Fruit fly (Drosophila melanogaster) whole organism, prepupa: ENCODE results near the gene CG15528.
A peak's percentile ranks its signal among the peaks of the same experiment; 100 is the strongest.

Source experiments
- Blimp-1 ChIP-seq: fragments of 200-800 bp; sonication (Bioruptor generic); optimal IDR thresholded peaks from 3 replicates; lab custom pipeline; 2017; ENCODE audit warnings: missing biosample characterization, missing genetic modification characterization, mild to moderate bottlenecking, moderate library complexity, missing genetic modification reagents
- CG11294 ChIP-seq: fragments of 200-800 bp; sonication (Bioruptor generic); IDR thresholded peaks from 2 replicates; pipeline ENCODE4 v1.3.6; 2022; ENCODE audit warnings: missing biosample characterization, missing genetic modification characterization
- CG11902 ChIP-seq: fragments of 200-800 bp; sonication (Bioruptor generic); optimal IDR thresholded peaks from 3 replicates; lab custom pipeline; 2016; ENCODE audit warnings: missing biosample characterization, missing genetic modification characterization
- CG15336 ChIP-seq: fragments of 200-800 bp; sonication (Bioruptor generic); IDR thresholded peaks from 2 replicates; pipeline ENCODE4 v1.3.6; 2022; ENCODE audit warnings: missing biosample characterization, missing genetic modification characterization
- CG1621 ChIP-seq: fragments of 200-800 bp; sonication (Bioruptor generic); optimal IDR thresholded peaks from 3 replicates; lab custom pipeline; 2018; ENCODE audit warnings: missing biosample characterization, mild to moderate bottlenecking, missing genetic modification characterization
- CG3032 ChIP-seq: fragments of 200-800 bp; optimal IDR thresholded peaks from 2 replicates; lab custom pipeline; 2019; ENCODE audit warnings: missing biosample characterization, mild to moderate bottlenecking, missing genetic modification characterization, moderate library complexity
- CG31627 ChIP-seq: fragments of 200-800 bp; sonication (Bioruptor generic); optimal IDR thresholded peaks from 3 replicates; lab custom pipeline; 2016; ENCODE audit warnings: missing biosample characterization, missing genetic modification characterization
- CG34406 ChIP-seq: fragments of 200-800 bp; sonication (Bioruptor generic); optimal IDR thresholded peaks from 3 replicates; lab custom pipeline; 2016; ENCODE audit warnings: missing biosample characterization, missing genetic modification characterization
- CG4318 ChIP-seq: fragments of 200-800 bp; sonication (Bioruptor generic); optimal IDR thresholded peaks from 3 replicates; lab custom pipeline; 2017; ENCODE audit warnings: missing biosample characterization, mild to moderate bottlenecking, missing genetic modification characterization
- CG6163 ChIP-seq: fragments of 200-800 bp; sonication (Bioruptor generic); IDR thresholded peaks from 3 replicates; pipeline ENCODE4 v1.3.6; 2022; ENCODE audit warnings: missing biosample characterization, missing genetic modification characterization
- CG6276 ChIP-seq: fragments of 200-800 bp; sonication (Bioruptor generic); optimal IDR thresholded peaks from 2 replicates; lab custom pipeline; 2017; ENCODE audit warnings: missing biosample characterization, mild to moderate bottlenecking, missing genetic modification characterization
- CG6792 ChIP-seq: fragments of 200-800 bp; sonication (Bioruptor generic); optimal IDR thresholded peaks from 3 replicates; lab custom pipeline; 2016; ENCODE audit warnings: missing biosample characterization, missing genetic modification characterization
- CG6854 ChIP-seq: fragments of 200-800 bp; sonication (Bioruptor generic); optimal IDR thresholded peaks from 2 replicates; lab custom pipeline; 2017; ENCODE audit warnings: missing biosample characterization, mild to moderate bottlenecking, missing genetic modification characterization
- CG7368 ChIP-seq: fragments of 200-800 bp; sonication (Bioruptor generic); optimal IDR thresholded peaks from 3 replicates; lab custom pipeline; 2016; ENCODE audit warnings: missing biosample characterization, missing genetic modification characterization
- CG8119 ChIP-seq: fragments of 200-800 bp; sonication (Bioruptor generic); IDR thresholded peaks from 3 replicates; pipeline ENCODE4 v1.3.6; 2022; ENCODE audit warnings: missing biosample characterization, missing genetic modification characterization
- CG9139 ChIP-seq: fragments of 200-800 bp; sonication (Bioruptor generic); optimal IDR thresholded peaks from 3 replicates; lab custom pipeline; 2017; ENCODE audit warnings: missing biosample characterization, mild to moderate bottlenecking, missing genetic modification characterization
- Eip75B ChIP-seq: fragments of 200-800 bp; sonication (Bioruptor generic); optimal IDR thresholded peaks from 3 replicates; lab custom pipeline; 2016; ENCODE audit warnings: missing biosample characterization, missing genetic modification characterization
- Eip78C ChIP-seq: fragments of 200-800 bp; sonication (Bioruptor generic); peaks from one replicate; lab custom pipeline; 2016; ENCODE audit warnings: missing biosample characterization, missing genetic modification characterization
- Ets21C ChIP-seq: fragments of 200-800 bp; sonication (Bioruptor generic); optimal IDR thresholded peaks from 3 replicates; lab custom pipeline; 2016; ENCODE audit warnings: missing biosample characterization, missing genetic modification characterization
- Hr4 ChIP-seq: fragments of 200-800 bp; sonication (Bioruptor generic); optimal IDR thresholded peaks from 3 replicates; lab custom pipeline; 2016; ENCODE audit warnings: missing biosample characterization, missing genetic modification characterization
- Lpt ChIP-seq: fragments of 200-800 bp; sonication (Bioruptor generic); optimal IDR thresholded peaks from 3 replicates; lab custom pipeline; 2016; ENCODE audit warnings: missing biosample characterization, missing genetic modification characterization
- Met ChIP-seq: fragments of 200-800 bp; sonication (Bioruptor generic); optimal IDR thresholded peaks from 3 replicates; lab custom pipeline; 2016; ENCODE audit warnings: missing biosample characterization, missing genetic modification characterization
- OdsH ChIP-seq: fragments of 200-800 bp; sonication (Bioruptor generic); optimal IDR thresholded peaks from 3 replicates; lab custom pipeline; 2016; ENCODE audit warnings: missing biosample characterization, missing genetic modification characterization
- Smox ChIP-seq: fragments of 200-800 bp; sonication (Bioruptor generic); optimal IDR thresholded peaks from 3 replicates; lab custom pipeline; 2016; ENCODE audit warnings: missing biosample characterization, missing genetic modification characterization
- Sox14 ChIP-seq: fragments of 200-800 bp; sonication (Bioruptor generic); optimal IDR thresholded peaks from 3 replicates; lab custom pipeline; 2016; ENCODE audit warnings: missing biosample characterization, missing genetic modification characterization
- Sox15 ChIP-seq: fragments of 200-800 bp; sonication (Bioruptor generic); optimal IDR thresholded peaks from 3 replicates; lab custom pipeline; 2016; ENCODE audit warnings: missing biosample characterization, missing genetic modification characterization
- achi ChIP-seq: fragments of 200-800 bp; sonication (Bioruptor generic); optimal IDR thresholded peaks from 3 replicates; lab custom pipeline; 2016; ENCODE audit warnings: missing biosample characterization, missing genetic modification characterization
- acj6 ChIP-seq: fragments of 200-800 bp; sonication (Bioruptor generic); optimal IDR thresholded peaks from 3 replicates; lab custom pipeline; 2016; ENCODE audit warnings: missing biosample characterization, missing genetic modification characterization
- dac ChIP-seq: fragments of 200-800 bp; sonication (Bioruptor generic); optimal IDR thresholded peaks from 2 replicates; lab custom pipeline; 2017; ENCODE audit warnings: missing biosample characterization, mild to moderate bottlenecking, missing genetic modification characterization
- dsx ChIP-seq: fragments of 200-800 bp; optimal IDR thresholded peaks from 3 replicates; lab custom pipeline; 2019; ENCODE audit warnings: missing biosample characterization, mild to moderate bottlenecking, missing genetic modification characterization, moderate library complexity; ENCODE audit not compliant: poor library complexity, severe bottlenecking
- eg ChIP-seq: fragments of 200-800 bp; sonication (Bioruptor generic); IDR thresholded peaks from 3 replicates; pipeline ENCODE4 v1.3.6; 2022; ENCODE audit warnings: missing biosample characterization, missing genetic modification characterization
- esn ChIP-seq: fragments of 200-800 bp; sonication (Bioruptor generic); optimal IDR thresholded peaks from 2 replicates; lab custom pipeline; 2016; ENCODE audit warnings: missing biosample characterization, mild to moderate bottlenecking, missing genetic modification characterization, moderate library complexity
- fd59A ChIP-seq: fragments of 200-800 bp; sonication (Bioruptor generic); optimal IDR thresholded peaks from 2 replicates; lab custom pipeline; 2017; ENCODE audit warnings: missing biosample characterization, mild to moderate bottlenecking, missing genetic modification characterization, missing genetic modification reagents
- fkh ChIP-seq: fragments of 200-800 bp; sonication (Bioruptor generic); optimal IDR thresholded peaks from 3 replicates; lab custom pipeline; 2017; ENCODE audit warnings: missing biosample characterization, mild to moderate bottlenecking, missing genetic modification characterization, moderate library complexity
- pdm3 ChIP-seq: fragments of 200-800 bp; sonication (Bioruptor generic); optimal IDR thresholded peaks from 3 replicates; lab custom pipeline; 2016; ENCODE audit warnings: missing biosample characterization, missing genetic modification characterization
- salr ChIP-seq, 2 experiments: fragments of 200-800 bp; sonication (Bioruptor generic); optimal IDR thresholded peaks; 3 replicates each; lab custom pipeline; 2016 to 2018; ENCODE audit warnings: missing biosample characterization in 2 of 2, missing genetic modification characterization in 2 of 2, mild to moderate bottlenecking in 1 of 2
- svp ChIP-seq: fragments of 200-800 bp; sonication (Bioruptor generic); peaks from one replicate; lab custom pipeline; 2016; ENCODE audit warnings: missing biosample characterization, missing genetic modification characterization
- topi ChIP-seq: fragments of 200-800 bp; sonication (Bioruptor generic); optimal IDR thresholded peaks from 3 replicates; lab custom pipeline; 2016; ENCODE audit warnings: missing biosample characterization, missing genetic modification characterization
- vri ChIP-seq: fragments of 200-800 bp; sonication (Bioruptor generic); optimal IDR thresholded peaks from 3 replicates; lab custom pipeline; 2016; ENCODE audit warnings: missing biosample characterization, mild to moderate bottlenecking, missing genetic modification characterization

CG15528 gene

dm6 chr3R:30055915-30056544 lies 4.1 kb upstream of the CG15528 start, which contains the start of the genes Rpp14b and spn-A (continued):
- TF ChIP-seq Eip78C (GFP tag; lab: Kevin White, UChicago) (peak; percentile 80), CG7368 (GFP tag; lab: Kevin White, UChicago) (no peak), CG9139 (no peak), Smox (GFP tag; lab: Kevin White, UChicago) (no peak), pdm3 (peak; percentile 49), CG6276 (no peak), CG11294 (GFP tag; lab: Robert Waterston, UW) (no peak), CG31627 (peak; percentile 53), eg (GFP tag; lab: Robert Waterston, UW) (peak; percentile 58; the same call in 2 of the 3 replicates), CG8119 (GFP tag; lab: Robert Waterston, UW) (peak; percentile 61), Met (GFP tag; lab: Kevin White, UChicago) (peak; percentile 19), Sox15 (GFP tag; lab: Kevin White, UChicago) (peak; percentile 47), Ets21C (GFP tag; lab: Kevin White, UChicago) (no peak), topi (peak; percentile 5), dac (GFP tag; lab: Kevin White, UChicago) (no peak), Hr4 (GFP tag; lab: Kevin White, UChicago) (peak; percentile 57), fd59A (GFP tag; lab: Kevin White, UChicago) (peak; percentile 18), esn (GFP tag; lab: Kevin White, UChicago) (peak; percentile 39), CG34406 (GFP tag; lab: Kevin White, UChicago) (peak; percentile 38)

- TF ChIP-seq fkh (GFP tag; lab: Kevin White, UChicago): peak; percentile 7
- peak; percentile 5 for TF ChIP-seq CG6854
- peak; percentile 28 for TF ChIP-seq dsx
- peak; percentile 29 for TF ChIP-seq Sox14 (GFP tag; lab: Kevin White, UChicago)
- TF ChIP-seq CG15336 (GFP tag; lab: Robert Waterston, UW): peak; percentile 15; the same call in 1 of the 2 replicates
- TF ChIP-seq CG3032 (tag; lab: Kevin White, UChicago): peak; percentile 14
- no peak for TF ChIP-seq Met (GFP tag; lab: Kevin White, UChicago)
- peak; percentile 33 for TF ChIP-seq CG1621 (tag; lab: Kevin White, UChicago)
- TF ChIP-seq Sox15 (GFP tag; lab: Kevin White, UChicago): no peak
Measured at dm6 chr3R:30052455-30053046, 639 bp upstream of the CG15528 start, which contains the start of gene Jasper. Gene Jasper (plus strand): TSS chr3R:30052514.

- peak; percentile 66 for TF ChIP-seq svp (GFP tag; lab: Kevin White, UChicago)
- TF ChIP-seq Met (GFP tag; lab: Kevin White, UChicago): no peak
- no peak for TF ChIP-seq Blimp-1 (GFP tag; lab: Kevin White, UChicago)
- TF ChIP-seq CG8119 (GFP tag; lab: Robert Waterston, UW): no peak
Measured at dm6 chr3R:30050448-30050847, 1.5 kb downstream of the CG15528 start.

- TF ChIP-seq acj6 (GFP tag; lab: Kevin White, UChicago) (peak; percentile 91), achi (peak; percentile 91), CG3032 (tag; lab: Kevin White, UChicago) (peak; percentile 90), Lpt (GFP tag; lab: Kevin White, UChicago) (peak; percentile 83), CG11902 (GFP tag; lab: Kevin White, UChicago) (peak; percentile 93), Sox15 (GFP tag; lab: Kevin White, UChicago) (peak; percentile 90), eg (GFP tag; lab: Robert Waterston, UW) (peak; percentile 93), CG4318 (GFP tag; lab: Kevin White, UChicago) (no peak), salr (GFP tag; optimal IDR thresholded peaks at IDR 0.05; lab: Kevin White, UChicago) (peak; percentile 49 to 86), CG9139 (peak; percentile 62), Eip75B (GFP tag; lab: Kevin White, UChicago) (peak; percentile 94), CG7368 (GFP tag; lab: Kevin White, UChicago) (peak; percentile 92), pdm3 (peak; percentile 93), CG6792 (GFP tag; lab: Kevin White, UChicago) (peak; percentile 92), svp (GFP tag; lab: Kevin White, UChicago) (peak; percentile 97), dac (GFP tag; lab: Kevin White, UChicago) (peak; percentile 80), Smox (GFP tag; lab: Kevin White, UChicago) (peak; percentile 93), vri (GFP tag; lab: Kevin White, UChicago) (peak; percentile 90), Ets21C (GFP tag; lab: Kevin White, UChicago) (peak; percentile 95), CG11294 (GFP tag; lab: Robert Waterston, UW) (peak; percentile 85), CG31627 (peak; percentile 96), CG1621 (tag; lab: Kevin White, UChicago) (peak; percentile 78), CG6163 (GFP tag; lab: Robert Waterston, UW) (peak; percentile 95), OdsH (peak; percentile 92)
Measured at dm6 chr3R:30046029-30047001, 5.6 kb downstream of the CG15528 start, which contains the start of the genes RpL32 and CG7943. Gene RpL32 (minus strand): TSS chr3R:30046161. Gene CG7943 (plus strand): TSS chr3R:30046470.
